Worm (Caenorhabditis elegans) whole organism, L4 larva: ENCODE measurements around the gene Y48E1C.4.

Experiments used
- F10B5.3 ChIP-seq: sonication (generic microtip); optimal IDR thresholded peaks from 2 replicates; lab custom pipeline; 2016; ENCODE audit warnings: mild to moderate bottlenecking, missing genetic modification characterization, missing compliant biosample characterization
- Y105C5A.15 ChIP-seq: fragments of 200-800 bp; sonication (Bioruptor generic); IDR thresholded peaks from 2 replicates; pipeline ENCODE4 v1.3.6; 2022; ENCODE audit warnings: missing genetic modification characterization, missing compliant biosample characterization
- Y48G9A.11 ChIP-seq: fragments of 200-800 bp; sonication (Bioruptor generic); IDR thresholded peaks from 2 replicates; pipeline ENCODE4 v1.3.6; 2022; ENCODE audit warnings: missing genetic modification reagents, missing genetic modification characterization, missing compliant biosample characterization
- ZK337.2 ChIP-seq: fragments of 200-800 bp; sonication (Bioruptor generic); IDR thresholded peaks from 2 replicates; pipeline ENCODE4 v1.3.6; 2022; ENCODE audit warnings: missing genetic modification reagents, missing genetic modification characterization, missing compliant biosample characterization
- ZK546.5 ChIP-seq, 2 experiments: sonication (generic microtip); optimal IDR thresholded peaks; 2 replicates each; lab custom pipeline; 2017; ENCODE audit warnings: missing biosample characterization in 2 of 2, missing genetic modification characterization in 2 of 2
- aha-1 ChIP-seq: fragments of 150-350 bp; peaks from one replicate; lab custom pipeline; 2014; ENCODE audit warnings: missing biosample characterization, missing genetic modification characterization
- ceh-82 ChIP-seq: sonication (generic microtip); optimal IDR thresholded peaks from 2 replicates; lab custom pipeline; 2017; ENCODE audit warnings: missing biosample characterization, missing genetic modification characterization
- ces-1 ChIP-seq: fragments of 150-350 bp; sonication (generic microtip); optimal IDR thresholded peaks from 4 replicates; lab custom pipeline; 2014; ENCODE audit warnings: missing biosample characterization, missing genetic modification reagents, missing genetic modification characterization
- daf-16 ChIP-seq, 3 experiments: sonication (generic microtip); optimal IDR thresholded peaks; 2 replicates each; lab custom pipeline; 2016 to 2017; ENCODE audit warnings: missing genetic modification characterization in 3 of 3, missing genetic modification reagents in 3 of 3, mild to moderate bottlenecking in 2 of 3, missing compliant biosample characterization in 2 of 3, missing biosample characterization in 1 of 3, moderate library complexity in 1 of 3
- dmd-6 ChIP-seq: fragments of 200-800 bp; sonication (Bioruptor generic); IDR thresholded peaks from 2 replicates; pipeline ENCODE4 v1.3.6; 2022; ENCODE audit warnings: missing genetic modification reagents, missing genetic modification characterization, missing compliant biosample characterization
- dmd-9 ChIP-seq: fragments of 200-800 bp; sonication (Bioruptor generic); IDR thresholded peaks from 2 replicates; pipeline ENCODE4 v1.3.6; 2022; ENCODE audit warnings: missing genetic modification reagents, missing genetic modification characterization, missing compliant biosample characterization
- duxl-1 ChIP-seq: sonication (generic microtip); optimal IDR thresholded peaks from 2 replicates; lab custom pipeline; 2016; ENCODE audit warnings: mild to moderate bottlenecking, missing genetic modification characterization, moderate library complexity, missing compliant biosample characterization; ENCODE audit not compliant: poor library complexity
- dve-1 ChIP-seq: sonication (generic microtip); optimal IDR thresholded peaks from 2 replicates; lab custom pipeline; 2017; ENCODE audit warnings: antibody characterized with exemption, mild to moderate bottlenecking, missing genetic modification characterization, missing compliant biosample characterization; ENCODE audit not compliant: insufficient read depth
- egl-27 ChIP-seq: sonication (generic microtip); optimal IDR thresholded peaks from 3 replicates; lab custom pipeline; 2017; ENCODE audit warnings: missing biosample characterization, missing genetic modification reagents, missing genetic modification characterization
- fos-1 ChIP-seq: fragments of 150-350 bp; optimal IDR thresholded peaks from 2 replicates; lab custom pipeline; 2014; ENCODE audit warnings: missing biosample characterization, missing genetic modification characterization
- hif-1 ChIP-seq, 2 experiments: sonication (generic microtip); optimal IDR thresholded peaks; 2 replicates each; lab custom pipeline; 2016 to 2017; ENCODE audit warnings: missing compliant biosample characterization in 2 of 2, missing genetic modification characterization in 2 of 2, missing genetic modification reagents in 2 of 2, missing genotype in 2 of 2, mild to moderate bottlenecking in 1 of 2
- hlh-11 ChIP-seq: fragments of 200-800 bp; sonication (Bioruptor generic); optimal IDR thresholded peaks from 2 replicates; lab custom pipeline; 2018; ENCODE audit warnings: mild to moderate bottlenecking, missing genetic modification characterization, missing compliant biosample characterization
- hlh-30 ChIP-seq: sonication (generic microtip); optimal IDR thresholded peaks from 2 replicates; lab custom pipeline; 2017; ENCODE audit warnings: antibody characterized with exemption, mild to moderate bottlenecking, missing genetic modification characterization, missing compliant biosample characterization; ENCODE audit not compliant: insufficient read depth
- hmg-1.1 ChIP-seq: fragments of 200-800 bp; sonication (Bioruptor generic); IDR thresholded peaks from 2 replicates; pipeline ENCODE4 v1.3.6; 2022; ENCODE audit warnings: missing genetic modification reagents, missing genetic modification characterization, missing compliant biosample characterization
- lin-1 ChIP-seq: fragments of 200-800 bp; sonication (Bioruptor generic); IDR thresholded peaks from 2 replicates; pipeline ENCODE4 v1.3.6; 2022; ENCODE audit warnings: missing genetic modification reagents, missing genetic modification characterization, missing compliant biosample characterization
- lin-29 ChIP-seq: fragments of 200-800 bp; sonication (Bioruptor generic); IDR thresholded peaks from 2 replicates; pipeline ENCODE4 v1.3.6; 2022; ENCODE audit warnings: missing genetic modification reagents, missing genetic modification characterization, missing compliant biosample characterization
- lin-39 ChIP-seq: fragments of 150-350 bp; optimal IDR thresholded peaks from 2 replicates; lab custom pipeline; 2014; ENCODE audit warnings: missing biosample characterization, missing genetic modification reagents, missing genetic modification characterization
- lsy-2 ChIP-seq, 2 experiments: fragments of 150-350 bp in 1 of 2; sonication (generic microtip) in 1 of 2; optimal IDR thresholded peaks; 2 replicates each; lab custom pipeline; 2014 to 2017; ENCODE audit warnings: missing biosample characterization in 2 of 2, missing genetic modification characterization in 2 of 2
- mdl-1 ChIP-seq, 2 experiments: fragments of 150-350 bp in 1 of 2; sonication (generic microtip) in 1 of 2; optimal IDR thresholded peaks; 2 replicates each; lab custom pipeline; 2014 to 2017; ENCODE audit warnings: missing biosample characterization in 2 of 2, missing genetic modification characterization in 2 of 2
- mdt-29 ChIP-seq: fragments of 200-800 bp; sonication (Bioruptor generic); IDR thresholded peaks from 2 replicates; pipeline ENCODE4 v1.3.6; 2022; ENCODE audit warnings: missing genetic modification reagents, missing genetic modification characterization, missing compliant biosample characterization
- mep-1 ChIP-seq: fragments of 150-350 bp; sonication (generic microtip); optimal IDR thresholded peaks from 3 replicates; lab custom pipeline; 2014; ENCODE audit warnings: missing biosample characterization, missing genetic modification characterization
- mxl-2 ChIP-seq: fragments of 200-800 bp; sonication (Bioruptor generic); conservative IDR thresholded peaks from 2 replicates; pipeline ENCODE4 v1.3.6; 2022; ENCODE audit warnings: missing genetic modification reagents, missing genetic modification characterization, missing compliant biosample characterization
- mxl-3 ChIP-seq: fragments of 200-800 bp; sonication (Bioruptor generic); optimal IDR thresholded peaks from 2 replicates; lab custom pipeline; 2018; ENCODE audit warnings: mild to moderate bottlenecking, missing genetic modification characterization, missing compliant biosample characterization
- nhr-10 ChIP-seq: fragments of 150-350 bp; optimal IDR thresholded peaks from 2 replicates; lab custom pipeline; 2014; ENCODE audit warnings: missing biosample characterization, missing genetic modification characterization
- nhr-102 ChIP-seq: sonication (generic microtip); optimal IDR thresholded peaks from 2 replicates; lab custom pipeline; 2016; ENCODE audit warnings: mild to moderate bottlenecking, missing genetic modification characterization, moderate library complexity, missing compliant biosample characterization
- nhr-111 ChIP-seq: fragments of 200-800 bp; sonication (Bioruptor generic); optimal IDR thresholded peaks from 2 replicates; lab custom pipeline; 2018; ENCODE audit warnings: mild to moderate bottlenecking, missing genetic modification characterization, missing compliant biosample characterization
- nhr-28 ChIP-seq: fragments of 150-350 bp; optimal IDR thresholded peaks from 2 replicates; lab custom pipeline; 2014; ENCODE audit warnings: missing biosample characterization, missing genetic modification characterization
- nhr-41 ChIP-seq: fragments of 200-800 bp; sonication (Bioruptor generic); IDR thresholded peaks from 2 replicates; pipeline ENCODE4 v1.3.6; 2022; ENCODE audit warnings: missing genetic modification reagents, missing genetic modification characterization, missing compliant biosample characterization
- nhr-48 ChIP-seq: sonication (generic microtip); optimal IDR thresholded peaks from 2 replicates; lab custom pipeline; 2016; ENCODE audit warnings: mild to moderate bottlenecking, missing genetic modification characterization, missing compliant biosample characterization
- nhr-6 ChIP-seq: fragments of 150-350 bp; optimal IDR thresholded peaks from 2 replicates; lab custom pipeline; 2014; ENCODE audit warnings: missing biosample characterization, missing genetic modification characterization
- nhr-77 ChIP-seq: fragments of 150-350 bp; optimal IDR thresholded peaks from 2 replicates; lab custom pipeline; 2014; ENCODE audit warnings: missing biosample characterization, missing genetic modification characterization
- pha-4 ChIP-seq, 2 experiments: fragments of 150-350 bp in 1 of 2; fragments of 200-800 bp in 1 of 2; sonication (Bioruptor generic) in 1 of 2; IDR thresholded peaks in 1 of 2; optimal IDR thresholded peaks in 1 of 2; 2 replicates each; pipeline versions ENCODE4 v1.3.6 to Lab custom; 2014 to 2022; ENCODE audit warnings: missing genetic modification characterization in 2 of 2, missing genetic modification reagents in 2 of 2, missing biosample characterization in 1 of 2, missing compliant biosample characterization in 1 of 2
- php-3 ChIP-seq: fragments of 200-800 bp; sonication (Bioruptor generic); IDR thresholded peaks from 2 replicates; pipeline ENCODE4 v1.3.6; 2022; ENCODE audit warnings: missing genetic modification reagents, missing genetic modification characterization, missing compliant biosample characterization
- pqm-1 ChIP-seq: sonication (generic microtip); optimal IDR thresholded peaks from 2 replicates; lab custom pipeline; 2017; ENCODE audit warnings: missing biosample characterization, missing genetic modification characterization
- rbr-2 ChIP-seq: sonication (generic microtip); optimal IDR thresholded peaks from 2 replicates; lab custom pipeline; 2016; ENCODE audit warnings: missing genotype, missing genetic modification characterization, missing compliant biosample characterization
- set-16 ChIP-seq: fragments of 200-800 bp; sonication (Bioruptor generic); IDR thresholded peaks from 2 replicates; pipeline ENCODE4 v1.3.6; 2022; ENCODE audit warnings: missing genetic modification reagents, missing genetic modification characterization, missing compliant biosample characterization
- tag-97 ChIP-seq: fragments of 200-800 bp; sonication (Bioruptor generic); IDR thresholded peaks from 2 replicates; pipeline ENCODE4 v1.3.6; 2022; ENCODE audit warnings: missing genetic modification characterization, missing compliant biosample characterization
- tra-1 ChIP-seq: fragments of 200-800 bp; sonication (Bioruptor generic); IDR thresholded peaks from 2 replicates; pipeline ENCODE4 v1.3.6; 2022; ENCODE audit warnings: missing genetic modification reagents, missing genetic modification characterization, missing compliant biosample characterization
- unc-62 ChIP-seq, 3 experiments: fragments of 150-350 bp in 1 of 3; sonication (generic microtip); optimal IDR thresholded peaks in 2 of 3; peaks in 1 of 3; 1 replicate in 1 of 3; 2 replicates in 2 of 3; lab custom pipeline; 2014 to 2017; ENCODE audit warnings: missing biosample characterization in 3 of 3, missing genetic modification characterization in 3 of 3, missing genetic modification reagents in 3 of 3, missing genotype in 1 of 3
- zfp-2 ChIP-seq: sonication (generic microtip); optimal IDR thresholded peaks from 2 replicates; lab custom pipeline; 2016; ENCODE audit warnings: mild to moderate bottlenecking, missing genetic modification characterization, missing compliant biosample characterization
- zip-11 ChIP-seq: fragments of 200-800 bp; sonication (Bioruptor generic); IDR thresholded peaks from 2 replicates; pipeline ENCODE4 v1.3.6; 2022; ENCODE audit warnings: missing genetic modification characterization, missing compliant biosample characterization
- ztf-11 ChIP-seq: fragments of 150-350 bp; optimal IDR thresholded peaks from 2 replicates; lab custom pipeline; 2014; ENCODE audit warnings: missing biosample characterization, missing genetic modification characterization
- ztf-7 ChIP-seq: fragments of 150-350 bp; optimal IDR thresholded peaks from 2 replicates; lab custom pipeline; 2014; ENCODE audit warnings: missing biosample characterization, missing genetic modification characterization

Gene Y48E1C.4

ce11 chrII:13465381-13465838 is 28.8 kb upstream of the Y48E1C.4 start:
- TF ChIP-seq php-3 (GFP tag; lab: Robert Waterston, UW) (peak; percentile 62; the same call in 1 of the 2 replicates), dve-1 (tag; lab: Kevin White, UChicago) (peak; percentile 86), dmd-9 (no peak), daf-16 (GFP tag; optimal IDR thresholded peaks at IDR 0.05; lab: Kevin White, UChicago) (no peak), daf-16 (tag; optimal IDR thresholded peaks at IDR 0.05; lab: Kevin White, UChicago) (peak; percentile 100), unc-62 (GFP tag; optimal IDR thresholded peaks at IDR 0.05 in 1 of 2; lab: Kevin White, UChicago) (peak in 1 of 2 experiments; percentile 71), unc-62 (tag; optimal IDR thresholded peaks at IDR 0.05; lab: Kevin White, UChicago) (no peak), hlh-30 (tag; lab: Kevin White, UChicago) (peak; percentile 76), lin-29 (GFP tag; lab: Robert Waterston, UW) (no peak), nhr-10 (tag; lab: Kevin White, UChicago) (peak; percentile 38), mep-1 (tag; lab: Kevin White, UChicago) (peak; percentile 41), nhr-28 (tag; lab: Kevin White, UChicago) (peak; percentile 87), egl-27 (tag; lab: Kevin White, UChicago) (no peak), mxl-2 (GFP tag; lab: Robert Waterston, UW) (0 out of 2 replicates have a peak, but pooled peaks have one; percentile 43), pqm-1 (peak; percentile 74), nhr-102 (peak; percentile 69), tag-97 (GFP tag; lab: Robert Waterston, UW) (no peak), mxl-3 (GFP tag; lab: Kevin White, UChicago) (peak; percentile 27), mdl-1 (tag; optimal IDR thresholded peaks at IDR 0.05; lab: Kevin White, UChicago) (peak in 1 of 2 experiments; percentile 56), nhr-111 (GFP tag; lab: Kevin White, UChicago) (no peak), rbr-2 (tag; lab: Kevin White, UChicago) (no peak), ceh-82 (tag; lab: Kevin White, UChicago) (no peak), ZK337.2 (GFP tag; lab: Robert Waterston, UW) (no peak), mdt-29 (GFP tag; lab: Robert Waterston, UW) (no peak), hlh-11 (tag; lab: Kevin White, UChicago) (peak; percentile 87), nhr-77 (tag; lab: Kevin White, UChicago) (peak; percentile 73), dmd-6 (GFP tag; lab: Robert Waterston, UW) (peak; percentile 55), tra-1 (GFP tag; lab: Robert Waterston, UW) (no peak), nhr-6 (tag; lab: Kevin White, UChicago) (peak; percentile 55), aha-1 (tag; lab: Kevin White, UChicago) (peak; percentile 95), nhr-41 (no peak), ztf-7 (no peak), hif-1 (tag; optimal IDR thresholded peaks at IDR 0.05; lab: Kevin White, UChicago) (peak in 1 of 2 experiments; percentile 60), pha-4 (GFP tag; IDR thresholded peaks at IDR 0.05; lab: Robert Waterston, UW) (no peak), pha-4 (tag; optimal IDR thresholded peaks at IDR 0.05; lab: Kevin White, UChicago) (peak; percentile 26), nhr-48 (tag; lab: Kevin White, UChicago) (peak; percentile 64)

ce11 chrII:13461604-13462375 is 25.2 kb upstream of the Y48E1C.4 start:
- TF ChIP-seq lin-1 (GFP tag; lab: Robert Waterston, UW), result peak; percentile 64
- TF ChIP-seq lin-39, result no peak
- TF ChIP-seq ZK546.5 (tag; optimal IDR thresholded peaks at IDR 0.05; lab: Kevin White, UChicago), result no peak
- no peak for TF ChIP-seq zfp-2 (tag; lab: Kevin White, UChicago)
- TF ChIP-seq lsy-2 (tag; optimal IDR thresholded peaks at IDR 0.05; lab: Kevin White, UChicago), result peak; percentile 16 to 60
- TF ChIP-seq Y48G9A.11 (GFP tag; lab: Robert Waterston, UW), result no peak
- TF ChIP-seq ces-1, result no peak
- TF ChIP-seq ztf-11 (tag; lab: Kevin White, UChicago), result no peak
- peak; percentile 49; the same call in 1 of the 2 replicates for TF ChIP-seq set-16 (GFP tag; lab: Robert Waterston, UW)
- peak; percentile 33 for TF ChIP-seq duxl-1
- no peak for TF ChIP-seq F10B5.3 (tag; lab: Kevin White, UChicago)
- TF ChIP-seq dve-1 (tag; lab: Kevin White, UChicago), result peak; percentile 95
- peak; percentile 56 for TF ChIP-seq hmg-1.1 (GFP tag; lab: Robert Waterston, UW)
- no peak for TF ChIP-seq Y105C5A.15 (GFP tag; lab: Robert Waterston, UW)
- no peak for TF ChIP-seq fos-1 (tag; lab: Kevin White, UChicago)
- TF ChIP-seq zip-11 (GFP tag; lab: Robert Waterston, UW), result peak; percentile 40; the same call in 1 of the 2 replicates
